Worm (Caenorhabditis elegans): ENCODE measurements around the gene Y38H6C.13.

Gene Y38H6C.13

DNA sequence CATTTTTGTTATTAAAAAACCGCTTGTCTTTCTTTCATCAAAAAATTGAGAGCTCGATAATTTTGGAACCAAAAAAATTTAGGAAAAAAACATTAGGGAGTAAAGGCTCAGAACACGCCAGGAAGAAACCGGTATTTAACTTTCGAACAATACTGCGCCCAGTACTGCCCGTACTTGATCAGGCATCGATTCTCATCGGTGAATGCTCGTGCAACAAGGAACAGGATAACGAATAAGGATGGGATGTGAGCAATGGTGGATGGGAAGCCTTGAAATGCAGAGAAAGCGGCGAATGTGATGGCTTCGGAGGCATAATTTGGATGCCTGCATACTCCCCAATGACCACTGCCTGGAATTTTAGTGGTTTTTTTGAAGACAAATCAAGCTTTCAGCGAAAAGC lies 46.8 kb upstream of the Y38H6C.13 start (continued):
- TF ChIP-seq ama-1 (optimal IDR thresholded peaks at IDR 0.05): no peak
- TF ChIP-seq ama-1 (GFP tag; optimal IDR thresholded peaks at IDR 0.05): no peak
- TF ChIP-seq F23B12.7 (tag; optimal IDR thresholded peaks at IDR 0.05; ENCODE audit: insufficient read depth): no peak
- no peak for TF ChIP-seq aptf-2 (GFP tag; conservative IDR thresholded peaks at IDR 0.05)
- TF ChIP-seq ztf-22 (GFP tag; optimal IDR thresholded peaks at IDR 0.05): no peak
- TF ChIP-seq nhr-27 (tag; optimal IDR thresholded peaks at IDR 0.05): no peak
- 0 out of 2 replicates have a peak, but pooled peaks have one; percentile 7 for TF ChIP-seq dox-1 (GFP tag; IDR thresholded peaks at IDR 0.05)
- no peak for TF ChIP-seq nhr-80 (tag; optimal IDR thresholded peaks at IDR 0.05)
- peak; percentile 66 for TF ChIP-seq B0336.3 (GFP tag; IDR thresholded peaks at IDR 0.05)
- TF ChIP-seq hsf-1 (GFP tag; IDR thresholded peaks at IDR 0.05): 0 out of 2 replicates have a peak, but pooled peaks have one; percentile 41
- TF ChIP-seq cebp-2 (GFP tag; IDR thresholded peaks at IDR 0.05): no peak
- no peak for TF ChIP-seq mel-28 (tag; optimal IDR thresholded peaks at IDR 0.05; ENCODE audit: borderline replicate concordance)
- TF ChIP-seq pbrm-1 (GFP tag; IDR thresholded peaks at IDR 0.05): peak; percentile 59; the same call in 1 of the 2 replicates
- TF ChIP-seq ztf-6 (GFP tag; IDR thresholded peaks at IDR 0.05): no peak
- TF ChIP-seq aptf-3 (GFP tag; IDR thresholded peaks at IDR 0.05): peak; percentile 89; the same call in 1 of the 2 replicates
- TF ChIP-seq mes-4 (tag; optimal IDR thresholded peaks at IDR 0.05): no peak
- TF ChIP-seq ceh-40 (GFP tag; IDR thresholded peaks at IDR 0.05): peak; percentile 52; the same call in 1 of the 2 replicates
- TF ChIP-seq B0261.1 (tag; optimal IDR thresholded peaks at IDR 0.05): no peak
- TF ChIP-seq xnd-1 (tag; optimal IDR thresholded peaks at IDR 0.05): no peak
- TF ChIP-seq nfya-1 (tag; optimal IDR thresholded peaks at IDR 0.05; ENCODE audit: borderline replicate concordance, insufficient read depth): no peak
- TF ChIP-seq dpl-1 (GFP tag; optimal IDR thresholded peaks at IDR 0.05): no peak
- no peak for TF ChIP-seq tbx-9 (tag; optimal IDR thresholded peaks at IDR 0.05; ENCODE audit: borderline replicate concordance)
- TF ChIP-seq madf-10 (tag; optimal IDR thresholded peaks at IDR 0.05): no peak
- TF ChIP-seq egl-18 (GFP tag; IDR thresholded peaks at IDR 0.05): no peak
- no peak for TF ChIP-seq F55B11.4 (tag; optimal IDR thresholded peaks at IDR 0.05; ENCODE audit: borderline replicate concordance, insufficient read depth)
- TF ChIP-seq ztf-18 (tag; optimal IDR thresholded peaks at IDR 0.05): no peak
- TF ChIP-seq somi-1 (GFP tag; optimal IDR thresholded peaks at IDR 0.05): no peak
- TF ChIP-seq pha-4 (tag; optimal IDR thresholded peaks at IDR 0.05): no peak
- TF ChIP-seq hrde-1 (tag; optimal IDR thresholded peaks at IDR 0.05; ENCODE audit: borderline replicate concordance): no peak
- TF ChIP-seq lin-35 (GFP tag; optimal IDR thresholded peaks at IDR 0.05): no peak
- no peak for TF ChIP-seq K11D2.4 (GFP tag; IDR thresholded peaks at IDR 0.05)
- peak; percentile 33; the same call in 1 of the 2 replicates for TF ChIP-seq hmg-1.2 (GFP tag; IDR thresholded peaks at IDR 0.05)
- no peak for TF ChIP-seq mxl-1 (tag; optimal IDR thresholded peaks at IDR 0.05)
- no peak for TF ChIP-seq zim-3 (tag; optimal IDR thresholded peaks at IDR 0.05)
- peak; percentile 87 for TF ChIP-seq madf-3 (GFP tag; IDR thresholded peaks at IDR 0.05)
- 0 out of 2 replicates have a peak, but pooled peaks have one; percentile 11 for TF ChIP-seq B0019.2 (GFP tag; conservative IDR thresholded peaks at IDR 0.05)
- peak; percentile 51 for TF ChIP-seq lin-26 (GFP tag; IDR thresholded peaks at IDR 0.05)
- TF ChIP-seq hmg-20 (GFP tag; IDR thresholded peaks at IDR 0.05): no peak
- TF ChIP-seq B0035.1 (tag; optimal IDR thresholded peaks at IDR 0.05): no peak
- TF ChIP-seq rcor-1 (GFP tag; IDR thresholded peaks at IDR 0.05): peak; percentile 69
- TF ChIP-seq nhr-90 (tag; optimal IDR thresholded peaks at IDR 0.05): no peak
- TF ChIP-seq lin-40 (tag; optimal IDR thresholded peaks at IDR 0.05): no peak
- TF ChIP-seq fkh-3 (tag; optimal IDR thresholded peaks at IDR 0.05): no peak
- TF ChIP-seq attf-5 (GFP tag; optimal IDR thresholded peaks at IDR 0.05): no peak
- TF ChIP-seq unc-130 (GFP tag; optimal IDR thresholded peaks at IDR 0.05): no peak
- no peak for TF ChIP-seq dpff-1 (tag; optimal IDR thresholded peaks at IDR 0.05)
- no peak for TF ChIP-seq rec-8 (tag; optimal IDR thresholded peaks at IDR 0.05)
- TF ChIP-seq ceh-58 (GFP tag; IDR thresholded peaks at IDR 0.05): no peak
- no peak for TF ChIP-seq Y95B8A.8 (GFP tag; IDR thresholded peaks at IDR 0.05)

Data from whole organism, young adult.